Fruit fly (Drosophila melanogaster): ENCODE measurements around the gene Adsl.

dm6 chr3R:16980958-16981623 lies 39.8 kb downstream of the Adsl start:
- no peak for TF ChIP-seq D1 (tag; optimal IDR thresholded peaks at IDR 0.05)
- no peak for TF ChIP-seq EcR (GFP tag; optimal IDR thresholded peaks at IDR 0.05)
- no peak for TF ChIP-seq Ets98B (GFP tag; IDR thresholded peaks at IDR 0.05)
- no peak for TF ChIP-seq rn (GFP tag; IDR thresholded peaks at IDR 0.05)
- TF ChIP-seq Pif1B (GFP tag; optimal IDR thresholded peaks at IDR 0.05) = no peak
- no peak for TF ChIP-seq CG8301 (tag; optimal IDR thresholded peaks at IDR 0.05)
- TF ChIP-seq gl (tag; optimal IDR thresholded peaks at IDR 0.05) = no peak
- TF ChIP-seq CG4496 (GFP tag; IDR thresholded peaks at IDR 0.05) = no peak
- no peak for TF ChIP-seq CG12605 (GFP tag; IDR thresholded peaks at IDR 0.05)
- TF ChIP-seq CG17806 (tag; optimal IDR thresholded peaks at IDR 0.05) = no peak
- TF ChIP-seq CG14655 (GFP tag; optimal IDR thresholded peaks at IDR 0.05) = no peak
